Worm (Caenorhabditis elegans): ENCODE data around the gene rfl-1.
A peak's percentile ranks its signal among the peaks of the same experiment; 100 is the strongest.

Gene rfl-1

DNA sequence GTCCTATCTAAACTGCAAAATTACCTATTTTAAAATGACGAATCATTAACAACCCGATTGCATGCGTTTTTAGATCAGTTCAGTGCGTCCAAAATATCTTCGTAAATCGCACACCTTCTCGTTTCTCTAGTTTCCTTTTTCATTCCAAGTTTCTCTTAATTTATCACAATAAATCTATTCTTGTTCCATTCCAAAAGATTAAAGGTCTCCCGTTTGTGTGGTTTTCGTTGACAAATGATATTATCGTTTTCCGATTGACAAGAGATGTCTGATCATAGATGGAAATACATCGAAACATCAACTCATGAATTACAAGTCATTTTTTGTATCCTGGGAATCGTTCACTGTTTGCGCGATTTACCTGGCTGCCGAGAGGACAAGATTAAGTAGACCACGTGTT is 27.8 kb upstream of the rfl-1 start (continued):
- no peak for TF ChIP-seq hlh-17 (GFP tag; optimal IDR thresholded peaks at IDR 0.05; ENCODE audit: borderline replicate concordance)
- TF ChIP-seq C34B4.2 (tag; optimal IDR thresholded peaks at IDR 0.05), result no peak
- peak; percentile 25 for TF ChIP-seq nhr-85 (tag)
- no peak for TF ChIP-seq fkh-8 (tag; optimal IDR thresholded peaks at IDR 0.05)
- no peak for TF ChIP-seq alr-1 (tag; optimal IDR thresholded peaks at IDR 0.05; ENCODE audit: borderline replicate concordance)
- no peak for TF ChIP-seq efl-3 (GFP tag; optimal IDR thresholded peaks at IDR 0.05)
- peak; percentile 21 for TF ChIP-seq nhr-20 (tag; optimal IDR thresholded peaks at IDR 0.05)
- TF ChIP-seq ceh-88 (GFP tag; IDR thresholded peaks at IDR 0.05), result no peak
- TF ChIP-seq hpl-2 (GFP tag; optimal IDR thresholded peaks at IDR 0.05), result no peak
- TF ChIP-seq ceh-8 (GFP tag; optimal IDR thresholded peaks at IDR 0.05), result no peak
- no peak for TF ChIP-seq fkh-4 (tag; optimal IDR thresholded peaks at IDR 0.05; ENCODE audit: borderline replicate concordance)
- TF ChIP-seq mef-2 (tag; optimal IDR thresholded peaks at IDR 0.05), result no peak
- no peak for TF ChIP-seq ceh-63 (GFP tag; optimal IDR thresholded peaks at IDR 0.05)
- TF ChIP-seq irx-1 (tag; optimal IDR thresholded peaks at IDR 0.05), result no peak
- no peak for TF ChIP-seq lin-39 (tag; optimal IDR thresholded peaks at IDR 0.05)
- TF ChIP-seq tbx-2 (tag; optimal IDR thresholded peaks at IDR 0.05), result peak; percentile 18
- no peak for TF ChIP-seq unc-30 (tag; optimal IDR thresholded peaks at IDR 0.05)
- no peak for TF ChIP-seq unc-130 (tag; optimal IDR thresholded peaks at IDR 0.05)
- TF ChIP-seq nhr-19 (GFP tag; conservative IDR thresholded peaks at IDR 0.05), result peak; percentile 26; the same call in 1 of the 2 replicates
- TF ChIP-seq ceh-90 (tag; optimal IDR thresholded peaks at IDR 0.05), result no peak
- TF ChIP-seq dpl-1 (GFP tag; optimal IDR thresholded peaks at IDR 0.05), result no peak
- no peak for TF ChIP-seq sox-4 (tag; optimal IDR thresholded peaks at IDR 0.05)
- TF ChIP-seq C04F5.9 (tag; optimal IDR thresholded peaks at IDR 0.05), result no peak
- TF ChIP-seq vab-15 (tag; optimal IDR thresholded peaks at IDR 0.05), result no peak
- TF ChIP-seq blmp-1 (tag; optimal IDR thresholded peaks at IDR 0.05), result peak; percentile 81
- no peak for TF ChIP-seq mep-1 (tag; optimal IDR thresholded peaks at IDR 0.05)
- TF ChIP-seq ces-1 (GFP tag; optimal IDR thresholded peaks at IDR 0.05), result no peak
- TF ChIP-seq snu-23 (GFP tag; optimal IDR thresholded peaks at IDR 0.05), result peak; percentile 11
- no peak for TF ChIP-seq nhr-76 (tag; optimal IDR thresholded peaks at IDR 0.05)
- TF ChIP-seq nhr-28 (tag; optimal IDR thresholded peaks at IDR 0.05), result no peak
- TF ChIP-seq Y116A8C.19 (tag; optimal IDR thresholded peaks at IDR 0.05; ENCODE audit: borderline replicate concordance), result no peak
- TF ChIP-seq dsc-1 (tag; optimal IDR thresholded peaks at IDR 0.05), result no peak
- TF ChIP-seq nhr-71 (tag; optimal IDR thresholded peaks at IDR 0.05), result peak; percentile 19
- no peak for TF ChIP-seq efl-1 (optimal IDR thresholded peaks at IDR 0.05)
- no peak for TF ChIP-seq efl-1 (GFP tag; optimal IDR thresholded peaks at IDR 0.05 in 1 of 2)
- TF ChIP-seq lin-13 (GFP tag; optimal IDR thresholded peaks at IDR 0.05), result no peak

DNA sequence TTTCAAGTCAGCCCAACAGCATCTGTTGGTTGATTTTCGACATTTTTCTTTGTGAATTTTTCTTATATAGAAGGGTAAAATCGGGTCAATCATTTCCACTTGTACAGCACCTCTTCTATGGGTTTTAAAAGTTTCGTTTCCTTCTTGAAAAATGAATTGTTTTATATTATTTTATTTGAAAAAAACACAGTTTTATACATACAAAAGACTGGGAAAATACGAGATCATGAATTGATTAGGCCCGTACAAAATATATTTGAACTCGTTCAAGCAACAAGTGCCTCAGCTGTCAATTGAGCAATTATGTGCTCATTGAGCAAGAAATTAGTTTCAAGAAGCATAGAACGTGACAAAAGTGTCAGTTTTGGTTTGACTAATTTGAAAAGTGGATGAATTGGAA is 18.9 kb upstream of the rfl-1 start:
- TF ChIP-seq nhr-12 (tag; optimal IDR thresholded peaks at IDR 0.05), result no peak
- TF ChIP-seq nhr-237 (tag; optimal IDR thresholded peaks at IDR 0.05), result no peak
- TF ChIP-seq nhr-11 (tag; optimal IDR thresholded peaks at IDR 0.05), result no peak
- TF ChIP-seq nhr-19 (GFP tag; conservative IDR thresholded peaks at IDR 0.05), result no peak
- TF ChIP-seq elt-2 (tag; optimal IDR thresholded peaks at IDR 0.05), result no peak
- TF ChIP-seq nhr-47 (tag; optimal IDR thresholded peaks at IDR 0.05), result no peak
- no peak for TF ChIP-seq snpc-4 (tag; optimal IDR thresholded peaks at IDR 0.05)
- TF ChIP-seq efl-3 (GFP tag; optimal IDR thresholded peaks at IDR 0.05), result no peak
- TF ChIP-seq fkh-8 (tag; optimal IDR thresholded peaks at IDR 0.05), result no peak

DNA sequence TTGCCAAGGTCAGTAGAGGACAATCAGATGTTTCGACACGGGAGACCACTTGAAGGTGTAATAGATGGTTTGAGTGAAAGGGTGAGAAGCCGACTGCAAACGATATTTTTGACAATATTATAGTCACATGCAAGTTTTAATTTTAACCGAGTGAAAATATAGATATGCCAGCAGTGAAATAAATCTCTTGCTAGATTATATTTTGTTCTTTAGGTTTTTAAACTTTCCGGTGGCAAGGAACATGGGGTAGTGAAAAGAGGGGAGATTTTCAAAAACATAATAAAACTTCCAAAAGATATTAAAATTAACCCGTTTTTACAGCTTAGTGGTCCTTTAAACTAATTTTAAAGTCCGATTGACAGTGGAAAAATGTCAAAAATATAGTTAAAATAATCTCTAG is 15.7 kb upstream of the rfl-1 start, which contains the start of gene C06E8.5:
Gene C06E8.5 (minus strand): TSS at position 101 of the 400 bp plus-strand sequence.
- TF ChIP-seq C16A3.4 (tag; optimal IDR thresholded peaks at IDR 0.05) (no peak), hlh-4 (tag; optimal IDR thresholded peaks at IDR 0.05) (no peak), ztf-4 (tag; optimal IDR thresholded peaks at IDR 0.05) (no peak), nhr-20 (tag; optimal IDR thresholded peaks at IDR 0.05) (no peak), nhr-47 (tag; optimal IDR thresholded peaks at IDR 0.05) (no peak)
